Fruit fly (Drosophila melanogaster): ENCODE data around the gene CG2217.

CG2217 gene

DNA sequence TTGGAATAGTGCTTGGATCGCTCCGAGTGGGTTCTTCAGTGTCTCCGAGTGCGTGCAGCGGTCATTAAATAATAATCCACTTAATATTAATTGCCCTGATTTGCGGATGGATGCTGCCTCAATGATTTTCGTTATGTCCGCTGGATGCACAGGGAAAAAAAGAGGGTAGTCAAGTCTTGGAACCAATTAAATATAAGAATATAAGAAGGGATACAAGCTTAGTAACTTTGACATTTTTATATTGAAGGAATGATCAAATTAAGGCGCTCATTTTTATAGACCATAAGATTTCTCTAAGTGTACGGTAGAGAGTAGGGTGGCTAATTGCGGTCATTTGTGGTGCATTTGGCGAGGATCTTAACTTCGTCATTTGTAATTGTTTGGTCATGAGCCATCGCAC lies 30.8 kb downstream of the CG2217 start (continued):
- TF ChIP-seq CG43689 (GFP tag; IDR thresholded peaks at IDR 0.05) (no peak), eyg (GFP tag; optimal IDR thresholded peaks at IDR 0.05) (no peak), CG3995 (GFP tag; optimal IDR thresholded peaks at IDR 0.05) (no peak), Lim3 (GFP tag; IDR thresholded peaks at IDR 0.05) (no peak), Aef1 (GFP tag; IDR thresholded peaks at IDR 0.05) (0 out of 3 replicates have a peak, but pooled peaks have one; percentile 11), dpn (GFP tag; optimal IDR thresholded peaks at IDR 0.05) (no peak), HLH4C (GFP tag; IDR thresholded peaks at IDR 0.05; ENCODE audit: partially characterized antibody) (no peak), sisA (GFP tag; IDR thresholded peaks at IDR 0.05) (no peak), Atf-2 (GFP tag; optimal IDR thresholded peaks at IDR 0.05) (no peak), lbe (GFP tag; optimal IDR thresholded peaks at IDR 0.05) (no peak), Atf6 (GFP tag; IDR thresholded peaks at IDR 0.05) (no peak), trem (tag; optimal IDR thresholded peaks at IDR 0.05) (peak; percentile 1), CG10366 (GFP tag; IDR thresholded peaks at IDR 0.05) (no peak), dimm (GFP tag; IDR thresholded peaks at IDR 0.05) (no peak), ems (GFP tag; optimal IDR thresholded peaks at IDR 0.05) (no peak), nau (GFP tag; optimal IDR thresholded peaks at IDR 0.05) (no peak), H2.0 (GFP tag; IDR thresholded peaks at IDR 0.05) (no peak), Sin3A (optimal IDR thresholded peaks at IDR 0.05) (no peak), CG3065 (GFP tag; optimal IDR thresholded peaks at IDR 0.05) (no peak), Bteb2 (GFP tag; optimal IDR thresholded peaks at IDR 0.05) (no peak), eve (GFP tag; optimal IDR thresholded peaks at IDR 0.05) (peak in 1 of 2 experiments; percentile 45), ind (GFP tag; optimal IDR thresholded peaks at IDR 0.05) (peak; percentile 5), odd (GFP tag; optimal IDR thresholded peaks at IDR 0.05) (no peak), ara (GFP tag; IDR thresholded peaks at IDR 0.05) (peak; percentile 34; the same call in 1 of the 2 replicates), chinmo (GFP tag; IDR thresholded peaks at IDR 0.05; ENCODE audit: partially characterized antibody) (no peak), tll (GFP tag; optimal IDR thresholded peaks at IDR 0.05) (no peak), ab (GFP tag; optimal IDR thresholded peaks at IDR 0.05) (no peak), CG10321 (GFP tag; IDR thresholded peaks at IDR 0.05) (no peak), crol (GFP tag; IDR thresholded peaks at IDR 0.05) (no peak), CG10209 (GFP tag; optimal IDR thresholded peaks at IDR 0.05) (no peak), CG18262 (tag; optimal IDR thresholded peaks at IDR 0.05) (peak; percentile 32), CG1647 (GFP tag; optimal IDR thresholded peaks at IDR 0.05) (no peak), HLH3B (GFP tag; IDR thresholded peaks at IDR 0.05) (no peak), Sox102F (GFP tag; optimal IDR thresholded peaks at IDR 0.05) (peak; percentile 15), abd-A (tag; optimal IDR thresholded peaks at IDR 0.05) (no peak), Hey (tag; optimal IDR thresholded peaks at IDR 0.05) (no peak), CG42726 (GFP tag; IDR thresholded peaks at IDR 0.05; ENCODE audit: partially characterized antibody) (no peak), seq (GFP tag; IDR thresholded peaks at IDR 0.05) (0 out of 2 replicates have a peak, but pooled peaks have one; percentile 28), CG17829 (tag; optimal IDR thresholded peaks at IDR 0.05) (peak; percentile 32), tap (tag; optimal IDR thresholded peaks at IDR 0.05) (peak; percentile 6), CG8478 (optimal IDR thresholded peaks at IDR 0.05) (no peak), hb (GFP tag; IDR thresholded peaks at IDR 0.05; ENCODE audit: partially characterized antibody) (no peak), CG11093 (GFP tag; IDR thresholded peaks at IDR 0.05) (no peak), zfh1 (GFP tag; IDR thresholded peaks at IDR 0.05) (peak; percentile 62; the same call in 2 of the 3 replicates), CkIIα-i1 (GFP tag; IDR thresholded peaks at IDR 0.05) (no peak), onecut (GFP tag; IDR thresholded peaks at IDR 0.05) (no peak), CG2120 (GFP tag; optimal IDR thresholded peaks at IDR 0.05) (no peak), Blimp-1 (GFP tag; optimal IDR thresholded peaks at IDR 0.05) (peak; percentile 19), dysf (GFP tag; IDR thresholded peaks at IDR 0.05) (no peak), CG30431 (GFP tag; optimal IDR thresholded peaks at IDR 0.05) (no peak), CG4360 (GFP tag; IDR thresholded peaks at IDR 0.05) (no peak), Mrtf (GFP tag; IDR thresholded peaks at IDR 0.05) (no peak), CG15696 (tag; optimal IDR thresholded peaks at IDR 0.05) (peak; percentile 19)
